Fruit fly (Drosophila melanogaster) whole organism, wandering third instar larva: ENCODE data around the gene CG9664.

Experiments
- Abd-B ChIP-seq: fragments of >200 bp; optimal IDR thresholded peaks from 2 replicates; lab custom pipeline; 2017; ENCODE audit warnings: missing biosample characterization, missing genetic modification characterization
- GATAd ChIP-seq: sonication (Bioruptor generic); optimal IDR thresholded peaks from 2 replicates; lab custom pipeline; 2016; ENCODE audit warnings: missing biosample characterization, missing genetic modification characterization
- Hr78 ChIP-seq: fragments of >200 bp; optimal IDR thresholded peaks from 2 replicates; lab custom pipeline; 2017; ENCODE audit warnings: missing biosample characterization, missing genetic modification characterization
- Myc ChIP-seq: fragments of >200 bp; optimal IDR thresholded peaks from 2 replicates; lab custom pipeline; 2017
- N ChIP-seq: fragments of >200 bp; optimal IDR thresholded peaks from 2 replicates; lab custom pipeline; 2018; ENCODE audit warnings: missing biosample characterization, missing external identifiers, missing genetic modification characterization
- Rel ChIP-seq, 2 experiments: fragments of 200-800 bp; sonication (Bioruptor generic) in 1 of 2; optimal IDR thresholded peaks; 2 replicates in 1 of 2; 3 replicates in 1 of 2; lab custom pipeline; 2016 to 2019; ENCODE audit warnings: mild to moderate bottlenecking in 2 of 2, missing biosample characterization in 2 of 2, missing genetic modification characterization in 2 of 2, moderate library complexity in 1 of 2
- br ChIP-seq: fragments of 200-800 bp; sonication (Bioruptor generic); optimal IDR thresholded peaks from 2 replicates; lab custom pipeline; 2016; ENCODE audit warnings: missing biosample characterization, missing genetic modification characterization
- dl ChIP-seq, 2 experiments: fragments of 175-275, 200-275 bp in 1 of 2; fragments of 200-275 bp in 1 of 2; sonication (Bioruptor generic); optimal IDR thresholded peaks; lab custom pipeline; 2018; ENCODE audit warnings: mild to moderate bottlenecking in 2 of 2, missing biosample characterization in 2 of 2, missing genetic modification characterization in 2 of 2, moderate library complexity in 2 of 2; ENCODE audit not compliant: partially characterized antibody in 2 of 2, insufficient read depth in 1 of 2
- fru ChIP-seq: fragments of 200-800 bp; sonication (Bioruptor generic); optimal IDR thresholded peaks from 3 replicates; lab custom pipeline; 2016; ENCODE audit warnings: missing biosample characterization, mild to moderate bottlenecking, missing genetic modification characterization
- pan ChIP-seq: fragments of >200 bp; optimal IDR thresholded peaks from 2 replicates; lab custom pipeline; 2017
- psq ChIP-seq: fragments of 200-800 bp; sonication (Bioruptor generic); optimal IDR thresholded peaks from 3 replicates; lab custom pipeline; 2017; ENCODE audit warnings: missing biosample characterization, mild to moderate bottlenecking, missing genetic modification characterization, moderate library complexity
- rgr ChIP-seq: fragments of 200-800 bp; sonication (Bioruptor generic); optimal IDR thresholded peaks from 3 replicates; lab custom pipeline; 2016; ENCODE audit warnings: missing biosample characterization, mild to moderate bottlenecking, missing genetic modification characterization
- sv ChIP-seq: fragments of 200-800 bp; sonication (Bioruptor generic); optimal IDR thresholded peaks from 3 replicates; lab custom pipeline; 2016; ENCODE audit warnings: missing biosample characterization, missing genetic modification characterization
- woc ChIP-seq: sonication (Bioruptor generic); optimal IDR thresholded peaks from 2 replicates; lab custom pipeline; 2016; ENCODE audit warnings: missing biosample characterization, mild to moderate bottlenecking, missing genetic modification characterization

- TF ChIP-seq psq (GFP tag; lab: Kevin White, UChicago) (no peak), br (GFP tag; lab: Kevin White, UChicago) (no peak), fru (no peak), pan (no peak), dl (GFP tag; optimal IDR thresholded peaks at IDR 0.05; lab: Kevin White, UChicago; ENCODE audit: insufficient read depth in 1 of 2, partially characterized antibody in 2 of 2) (no peak), Rel (GFP tag; optimal IDR thresholded peaks at IDR 0.05; lab: Kevin White, UChicago) (no peak), Rel (tag; optimal IDR thresholded peaks at IDR 0.05; lab: Kevin White, UChicago) (no peak), Myc (lab: Kevin White, UChicago) (no peak), GATAd (no peak), N (no peak), sv (GFP tag; lab: Kevin White, UChicago) (no peak), woc (GFP tag; lab: Kevin White, UChicago) (no peak), Abd-B (GFP tag; lab: Kevin White, UChicago) (no peak), rgr (GFP tag; lab: Kevin White, UChicago) (no peak), Hr78 (no peak)
Observed at dm6 chr2L:3280484-3280993, 14.0 kb downstream of the CG9664 start, which contains the start of gene OtopLb.
